Worm (Caenorhabditis elegans): ENCODE results near the gene srbc-67.

ce11 chrV:3546517-3546916, 5.5 kb upstream of the srbc-67 start, which contains the start of gene srbc-68:
- TF ChIP-seq dao-5 (tag; optimal IDR thresholded peaks at IDR 0.05) (no peak), him-1 (tag; optimal IDR thresholded peaks at IDR 0.05) (no peak), W03F9.2 (tag; optimal IDR thresholded peaks at IDR 0.05) (no peak)

Data from whole organism, L4/young adult.